Fruit fly (Drosophila melanogaster): ENCODE data around the gene EMC4.
A peak's percentile ranks its signal among the peaks of the same experiment; 100 is the strongest.

The EMC4 gene

DNA sequence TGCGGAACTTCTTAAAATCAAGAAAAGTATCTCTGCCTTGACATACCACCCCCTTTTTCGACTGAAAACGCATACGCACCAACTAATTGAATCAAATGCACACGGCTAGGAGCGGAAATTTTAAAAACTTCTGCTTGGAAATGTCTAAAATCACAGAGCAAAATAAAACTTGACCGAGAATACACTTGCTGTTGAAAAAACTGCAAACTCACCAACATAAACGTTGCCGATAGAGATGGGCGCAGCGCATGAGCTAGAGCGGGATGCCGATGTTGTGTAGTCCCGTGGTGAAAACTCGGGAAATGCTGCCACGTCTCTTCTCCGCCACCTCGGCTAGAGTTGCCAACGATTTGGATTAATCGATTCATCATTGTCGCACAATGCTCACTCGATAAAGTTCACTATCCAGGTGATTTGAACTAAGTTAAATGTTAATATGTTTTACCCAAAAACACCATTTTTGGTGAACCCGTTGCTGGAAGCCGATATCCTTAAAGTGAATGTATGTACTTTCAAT lies 3.9 kb upstream of the EMC4 start, which contains the start of the genes CG11109 and Arf1 (continued):
- TF ChIP-seq CG17359 (tag; optimal IDR thresholded peaks at IDR 0.05) (no peak), CG13296 (GFP tag; optimal IDR thresholded peaks at IDR 0.05) (peak; percentile 23), CG17612 (GFP tag; IDR thresholded peaks at IDR 0.05) (no peak), grn (GFP tag; optimal IDR thresholded peaks at IDR 0.05) (no peak), CG4854 (GFP tag; optimal IDR thresholded peaks at IDR 0.05) (peak; percentile 86), CG4282 (GFP tag; optimal IDR thresholded peaks at IDR 0.05) (no peak), CG7745 (tag; optimal IDR thresholded peaks at IDR 0.05) (no peak), CG32532 (GFP tag; IDR thresholded peaks at IDR 0.05) (0 out of 2 replicates have a peak, but pooled peaks have one; percentile 21), Fer1 (GFP tag; optimal IDR thresholded peaks at IDR 0.05) (peak; percentile 11), crol (GFP tag; IDR thresholded peaks at IDR 0.05) (peak; percentile 67), gro (GFP tag; optimal IDR thresholded peaks at IDR 0.05) (no peak), psq (GFP tag; optimal IDR thresholded peaks at IDR 0.05) (no peak), Oaz (GFP tag; IDR thresholded peaks at IDR 0.05) (no peak), crp (GFP tag; optimal IDR thresholded peaks at IDR 0.05) (peak in 1 of 2 experiments; percentile 43), CG13424 (tag; optimal IDR thresholded peaks at IDR 0.05) (no peak), dati (GFP tag; IDR thresholded peaks at IDR 0.05) (no peak), hth (optimal IDR thresholded peaks at IDR 0.05) (no peak), ttk (GFP tag; IDR thresholded peaks at IDR 0.05) (no peak), gcm (GFP tag; optimal IDR thresholded peaks at IDR 0.05) (no peak), yki (optimal IDR thresholded peaks at IDR 0.05) (no peak), Fer2 (tag; optimal IDR thresholded peaks at IDR 0.05) (no peak), Scr (GFP tag; IDR thresholded peaks at IDR 0.05; ENCODE audit: partially characterized antibody) (peak; percentile 52), zen2 (GFP tag; IDR thresholded peaks at IDR 0.05; ENCODE audit: partially characterized antibody) (peak; percentile 61), stc (GFP tag; IDR thresholded peaks at IDR 0.05) (no peak), Pdp1 (GFP tag; optimal IDR thresholded peaks at IDR 0.05) (peak in 1 of 2 experiments; percentile 7), CG11723 (GFP tag; optimal IDR thresholded peaks at IDR 0.05) (no peak), cg (GFP tag; optimal IDR thresholded peaks at IDR 0.05) (peak; percentile 64), CG12744 (GFP tag; optimal IDR thresholded peaks at IDR 0.05) (no peak), Bdp1 (GFP tag; optimal IDR thresholded peaks at IDR 0.05) (no peak), CG17912 (GFP tag; optimal IDR thresholded peaks at IDR 0.05) (peak; percentile 47), Nf-YB (GFP tag; optimal IDR thresholded peaks at IDR 0.05) (no peak), CG10209 (GFP tag; optimal IDR thresholded peaks at IDR 0.05) (no peak), caup (GFP tag; optimal IDR thresholded peaks at IDR 0.05; ENCODE audit: severe bottlenecking) (no peak), CG13123 (GFP tag; optimal IDR thresholded peaks at IDR 0.05) (no peak), ap (GFP tag; IDR thresholded peaks at IDR 0.05) (no peak), ind (GFP tag; optimal IDR thresholded peaks at IDR 0.05) (no peak), ATbp (GFP tag; optimal IDR thresholded peaks at IDR 0.05) (no peak), CG15514 (GFP tag; optimal IDR thresholded peaks at IDR 0.05) (peak; percentile 90), CG2116 (GFP tag; optimal IDR thresholded peaks at IDR 0.05) (peak; percentile 76), gcm2 (GFP tag; optimal IDR thresholded peaks at IDR 0.05) (no peak), CG17568 (GFP tag; optimal IDR thresholded peaks at IDR 0.05) (no peak), Xrp1 (GFP tag; IDR thresholded peaks at IDR 0.05) (no peak), bcd (GFP tag; optimal IDR thresholded peaks at IDR 0.05) (no peak), grau (tag; optimal IDR thresholded peaks at IDR 0.05) (peak; percentile 24), sima (GFP tag; optimal IDR thresholded peaks at IDR 0.05) (no peak), tna (GFP tag; IDR thresholded peaks at IDR 0.05; ENCODE audit: partially characterized antibody) (peak; percentile 44), fd102C (GFP tag; optimal IDR thresholded peaks at IDR 0.05) (no peak), trem (tag; optimal IDR thresholded peaks at IDR 0.05) (peak; percentile 39), Gsc (GFP tag; IDR thresholded peaks at IDR 0.05) (no peak), CG13775 (GFP tag; optimal IDR thresholded peaks at IDR 0.05) (no peak), CG14667 (GFP tag; IDR thresholded peaks at IDR 0.05) (no peak)
